Worm (Caenorhabditis elegans) whole organism, L1 larva: ENCODE results near the gene T11F9.14.

Experiments
- ama-1 ChIP-seq: fragments of 150-350 bp; optimal IDR thresholded peaks from 2 replicates; lab custom pipeline; 2014
- elt-3 ChIP-seq, 6 experiments: fragments of 150-350 bp in 1 of 6; sonication (generic microtip); optimal IDR thresholded peaks; 2 replicates each; lab custom pipeline; 2017 to 2018; ENCODE audit warnings: missing biosample characterization in 6 of 6, missing genetic modification characterization in 6 of 6, inconsistent platforms in 1 of 6
- ets-5 ChIP-seq: fragments of 200-800 bp; sonication (Bioruptor generic); IDR thresholded peaks from 2 replicates; pipeline ENCODE4 v1.3.6; 2022; ENCODE audit warnings: missing genetic modification characterization, missing compliant biosample characterization
- lin-13 ChIP-seq: fragments of 150-350 bp; optimal IDR thresholded peaks from 2 replicates; lab custom pipeline; 2014; ENCODE audit warnings: missing biosample characterization, missing genetic modification reagents, missing genetic modification characterization
- nhr-11 ChIP-seq: fragments of 150-350 bp; optimal IDR thresholded peaks from 2 replicates; lab custom pipeline; 2014; ENCODE audit warnings: missing biosample characterization, missing genetic modification characterization
- nhr-237 ChIP-seq: fragments of 150-350 bp; optimal IDR thresholded peaks from 2 replicates; lab custom pipeline; 2014; ENCODE audit warnings: missing biosample characterization, missing genetic modification characterization
- pag-3 ChIP-seq: sonication (generic microtip); optimal IDR thresholded peaks from 2 replicates; lab custom pipeline; 2017; ENCODE audit warnings: missing genetic modification characterization, mild to moderate bottlenecking, missing compliant biosample characterization, antibody characterized with exemption, borderline replicate concordance; ENCODE audit not compliant: insufficient read depth
- unc-62 ChIP-seq: fragments of 150-350 bp; optimal IDR thresholded peaks from 2 replicates; lab custom pipeline; 2014; ENCODE audit warnings: missing biosample characterization, missing genetic modification reagents, missing genetic modification characterization
- unc-86 ChIP-seq: sonication (generic microtip); optimal IDR thresholded peaks from 2 replicates; lab custom pipeline; 2016; ENCODE audit warnings: missing genetic modification characterization, missing compliant biosample characterization
- zag-1 ChIP-seq: fragments of 150-350 bp; optimal IDR thresholded peaks from 2 replicates; lab custom pipeline; 2014; ENCODE audit warnings: missing biosample characterization, missing genetic modification characterization
- zip-4 ChIP-seq: fragments of 200-800 bp; sonication (Bioruptor generic); optimal IDR thresholded peaks from 2 replicates; lab custom pipeline; 2018; ENCODE audit warnings: mild to moderate bottlenecking, missing genetic modification characterization, moderate library complexity, missing compliant biosample characterization

ce11 chrV:11521448-11521847 is 40.8 kb upstream of the T11F9.14 start, which contains the start of gene pafo-1:
- peak; percentile 80 for TF ChIP-seq zip-4 (GFP tag; lab: Kevin White, UChicago)
- peak; percentile 87 for TF ChIP-seq lin-13 (GFP tag; lab: Kevin White, UChicago)
- TF ChIP-seq ets-5 (GFP tag; lab: Robert Waterston, UW) = no peak
- TF ChIP-seq pag-3 (tag; lab: Kevin White, UChicago) = peak; percentile 13
- peak; percentile 35 for TF ChIP-seq nhr-237 (tag; lab: Kevin White, UChicago)
- peak; percentile 89 for TF ChIP-seq unc-86
- no peak for TF ChIP-seq unc-62 (GFP tag; lab: Kevin White, UChicago)
- TF ChIP-seq ama-1 (lab: Kevin White, UChicago) = peak; percentile 13
- peak; percentile 81 for TF ChIP-seq nhr-11 (tag; lab: Kevin White, UChicago)
- TF ChIP-seq elt-3 (tag; optimal IDR thresholded peaks at IDR 0.05; lab: Kevin White, UChicago) = peak in 2 of 6 experiments; percentile 79 to 80
- no peak for TF ChIP-seq zag-1 (tag; lab: Kevin White, UChicago)
